Fruit fly (Drosophila melanogaster) whole organism, embryonic: Measurements from ENCODE around the gene Smvt.

Experiments used
- Atf-2 ChIP-seq: fragments of 200-800 bp; sonication (Bioruptor generic); optimal IDR thresholded peaks from 2 replicates; lab custom pipeline; 2016; ENCODE audit warnings: missing biosample characterization, missing genetic modification characterization
- B-H2 ChIP-seq: fragments of 200-800 bp; sonication (Bioruptor generic); optimal IDR thresholded peaks from 2 replicates; lab custom pipeline; 2018; ENCODE audit warnings: missing biosample characterization, mild to moderate bottlenecking, missing genetic modification characterization
- Bteb2 ChIP-seq: fragments of 200-800 bp; sonication (Bioruptor generic); optimal IDR thresholded peaks from 2 replicates; lab custom pipeline; 2016; ENCODE audit warnings: missing biosample characterization, missing genetic modification characterization
- CG1024 ChIP-seq: fragments of 200-800 bp; sonication (Bioruptor generic); IDR thresholded peaks from 2 replicates; pipeline ENCODE4 v1.3.6; 2022; ENCODE audit warnings: missing biosample characterization, missing genetic modification characterization
- CG10959 ChIP-seq: fragments of 200-800 bp; sonication (Bioruptor generic); IDR thresholded peaks from 2 replicates; pipeline ENCODE4 v1.3.6; 2022; ENCODE audit warnings: missing biosample characterization, missing genetic modification characterization
- CG11560 ChIP-seq: fragments of 200-800 bp; sonication (Bioruptor generic); IDR thresholded peaks from 3 replicates; pipeline ENCODE4 v1.3.6; 2022; ENCODE audit warnings: missing biosample characterization, missing genetic modification characterization
- CG13123 ChIP-seq: fragments of 200-800 bp; sonication (Bioruptor generic); optimal IDR thresholded peaks from 2 replicates; lab custom pipeline; 2016; ENCODE audit warnings: missing biosample characterization, missing genetic modification characterization
- CG1529 ChIP-seq: fragments of 200-800 bp; sonication (Bioruptor generic); optimal IDR thresholded peaks from 3 replicates; lab custom pipeline; 2018; ENCODE audit warnings: missing biosample characterization, missing genetic modification characterization
- CG17912 ChIP-seq: fragments of 200-800 bp; sonication (Bioruptor generic); optimal IDR thresholded peaks from 2 replicates; lab custom pipeline; 2018; ENCODE audit warnings: missing biosample characterization, mild to moderate bottlenecking, missing genetic modification characterization
- CG2678 ChIP-seq: fragments of 200-800 bp; sonication (Bioruptor generic); optimal IDR thresholded peaks from 3 replicates; lab custom pipeline; 2019; ENCODE audit warnings: missing biosample characterization, mild to moderate bottlenecking, missing genetic modification characterization, moderate library complexity
- CG2712 ChIP-seq: fragments of 200-800 bp; optimal IDR thresholded peaks from 3 replicates; lab custom pipeline; 2019; ENCODE audit warnings: missing biosample characterization, mild to moderate bottlenecking, missing genetic modification characterization, moderate library complexity
- CG4282 ChIP-seq: fragments of 200-800 bp; sonication (Bioruptor generic); optimal IDR thresholded peaks from 2 replicates; lab custom pipeline; 2016; ENCODE audit warnings: missing biosample characterization, missing genetic modification characterization
- CG4820 ChIP-seq: fragments of 200-800 bp; sonication (Bioruptor generic); optimal IDR thresholded peaks from 3 replicates; lab custom pipeline; 2016; ENCODE audit warnings: missing biosample characterization, missing genetic modification characterization
- CG6791 ChIP-seq: fragments of 200-800 bp; sonication (Bioruptor generic); IDR thresholded peaks from 3 replicates; pipeline ENCODE4 v1.3.6; 2022; ENCODE audit warnings: missing biosample characterization, missing genetic modification characterization; ENCODE audit not compliant: partially characterized antibody
- CG6813 ChIP-seq: fragments of 200-800 bp; sonication (Bioruptor generic); optimal IDR thresholded peaks from 2 replicates; lab custom pipeline; 2017; ENCODE audit warnings: missing biosample characterization, missing genetic modification characterization, mild to moderate bottlenecking, moderate library complexity, missing genetic modification reagents
- CG6854 ChIP-seq: fragments of 200-800 bp; sonication (Bioruptor generic); optimal IDR thresholded peaks from 3 replicates; lab custom pipeline; 2017; ENCODE audit warnings: missing biosample characterization, mild to moderate bottlenecking, missing genetic modification characterization
- CG8359 ChIP-seq: fragments of 200-800 bp; sonication (Bioruptor generic); optimal IDR thresholded peaks from 2 replicates; lab custom pipeline; 2017; ENCODE audit warnings: missing biosample characterization, mild to moderate bottlenecking, missing genetic modification characterization, borderline replicate concordance
- CG8478 ChIP-seq: fragments of >200 bp; optimal IDR thresholded peaks from 2 replicates; lab custom pipeline; 2018
- CG9609 ChIP-seq: fragments of 200-800 bp; sonication (Bioruptor generic); optimal IDR thresholded peaks from 3 replicates; lab custom pipeline; 2016; ENCODE audit warnings: missing biosample characterization, missing genetic modification characterization
- Camta ChIP-seq: fragments of 200-800 bp; sonication (Bioruptor generic); optimal IDR thresholded peaks from 2 replicates; lab custom pipeline; 2016; ENCODE audit warnings: missing biosample characterization, missing genetic modification characterization
- Dad ChIP-seq: fragments of 200-800 bp; sonication (Bioruptor generic); optimal IDR thresholded peaks from 3 replicates; lab custom pipeline; 2016; ENCODE audit warnings: missing biosample characterization, missing genetic modification characterization
- Dbx ChIP-seq: fragments of 200-800 bp; sonication (Bioruptor generic); IDR thresholded peaks from 3 replicates; pipeline ENCODE4 v1.3.6; 2022; ENCODE audit warnings: missing biosample characterization, missing genetic modification characterization
- Deaf1 ChIP-seq: fragments of 200-800 bp; optimal IDR thresholded peaks from 3 replicates; lab custom pipeline; 2019; ENCODE audit warnings: missing biosample characterization, mild to moderate bottlenecking, missing genetic modification characterization, moderate library complexity
- Doc3 ChIP-seq: fragments of 200-800 bp; sonication (Bioruptor generic); IDR thresholded peaks from 3 replicates; pipeline ENCODE4 v1.3.6; 2022; ENCODE audit warnings: missing biosample characterization, missing genetic modification characterization; ENCODE audit not compliant: partially characterized antibody
- Fer2 ChIP-seq: fragments of 200-800 bp; sonication (Bioruptor generic); optimal IDR thresholded peaks from 2 replicates; lab custom pipeline; 2018; ENCODE audit warnings: missing biosample characterization, mild to moderate bottlenecking, missing genetic modification characterization, moderate library complexity
- HHEX ChIP-seq: fragments of 200-800 bp; sonication (Bioruptor generic); optimal IDR thresholded peaks from 3 replicates; lab custom pipeline; 2017; ENCODE audit warnings: missing biosample characterization, mild to moderate bottlenecking, missing genetic modification characterization, missing genetic modification reagents
- HmgZ ChIP-seq: fragments of 200-800 bp; sonication (Bioruptor generic); optimal IDR thresholded peaks from 2 replicates; lab custom pipeline; 2018; ENCODE audit warnings: missing biosample characterization, mild to moderate bottlenecking, missing genetic modification characterization
- Hr3 ChIP-seq: fragments of 200-800 bp; sonication (Bioruptor generic); optimal IDR thresholded peaks from 3 replicates; lab custom pipeline; 2016; ENCODE audit warnings: missing biosample characterization, missing genetic modification characterization
- Lpt ChIP-seq: fragments of >200 bp; optimal IDR thresholded peaks from 2 replicates; lab custom pipeline; 2018; ENCODE audit warnings: missing biosample characterization, missing genetic modification characterization
- Mrtf ChIP-seq: fragments of 200-800 bp; sonication (Bioruptor generic); IDR thresholded peaks from 3 replicates; pipeline ENCODE4 v1.3.6; 2022; ENCODE audit warnings: missing biosample characterization, missing genetic modification characterization
- Nf-YC ChIP-seq: fragments of 200-800 bp; optimal IDR thresholded peaks from 3 replicates; lab custom pipeline; 2019; ENCODE audit warnings: missing biosample characterization, mild to moderate bottlenecking, missing genetic modification characterization, moderate library complexity
- PHDP ChIP-seq: fragments of 200-800 bp; sonication (Bioruptor generic); optimal IDR thresholded peaks from 3 replicates; lab custom pipeline; 2018; ENCODE audit warnings: missing biosample characterization, mild to moderate bottlenecking, missing genetic modification characterization, moderate library complexity
- YL-1 ChIP-seq: fragments of 200-800 bp; sonication (Bioruptor generic); optimal IDR thresholded peaks from 3 replicates; lab custom pipeline; 2017; ENCODE audit warnings: missing biosample characterization, mild to moderate bottlenecking, missing genetic modification characterization
- bab2 ChIP-seq: fragments of 200-800 bp; sonication (Bioruptor generic); optimal IDR thresholded peaks from 2 replicates; lab custom pipeline; 2016; ENCODE audit warnings: missing biosample characterization, missing genetic modification characterization
- bowl ChIP-seq: fragments of 200-800 bp; sonication (Bioruptor generic); IDR thresholded peaks from 2 replicates; pipeline ENCODE4 v1.3.6; 2022; ENCODE audit warnings: missing biosample characterization, missing genetic modification characterization
- btn ChIP-seq: fragments of 200-800 bp; sonication (Bioruptor generic); optimal IDR thresholded peaks from 2 replicates; lab custom pipeline; 2016; ENCODE audit warnings: missing biosample characterization, missing genetic modification characterization
- chinmo ChIP-seq: fragments of 200-800 bp; sonication (Bioruptor generic); IDR thresholded peaks from 4 replicates; pipeline ENCODE4 v1.3.6; 2022; ENCODE audit warnings: missing biosample characterization, missing genetic modification characterization; ENCODE audit not compliant: partially characterized antibody
- cwo ChIP-seq: fragments of 200-800 bp; sonication (Bioruptor generic); optimal IDR thresholded peaks from 3 replicates; lab custom pipeline; 2017; ENCODE audit warnings: missing biosample characterization, missing genetic modification characterization, mild to moderate bottlenecking, moderate library complexity, missing genetic modification reagents
- da ChIP-seq: fragments of 200-800 bp; sonication (Bioruptor generic); optimal IDR thresholded peaks from 2 replicates; lab custom pipeline; 2016; ENCODE audit warnings: missing biosample characterization, missing genetic modification characterization
- dan ChIP-seq: fragments of 200-800 bp; sonication (Bioruptor generic); IDR thresholded peaks from 2 replicates; pipeline ENCODE4 v1.3.6; 2022; ENCODE audit warnings: missing biosample characterization, missing genetic modification characterization
- dpn ChIP-seq, 2 experiments: fragments of 200-800 bp; sonication (Bioruptor generic); optimal IDR thresholded peaks; 3 replicates each; lab custom pipeline; 2016; ENCODE audit warnings: missing biosample characterization in 2 of 2, missing genetic modification characterization in 2 of 2
- en ChIP-seq: fragments of 200-800 bp; sonication (Bioruptor generic); optimal IDR thresholded peaks from 2 replicates; lab custom pipeline; 2016; ENCODE audit warnings: missing biosample characterization, missing genetic modification characterization
- gcm2 ChIP-seq: fragments of 200-800 bp; sonication (Bioruptor generic); optimal IDR thresholded peaks from 2 replicates; lab custom pipeline; 2016; ENCODE audit warnings: missing biosample characterization, missing genetic modification characterization
- kni ChIP-seq: fragments of 200-800 bp; sonication (Bioruptor generic); optimal IDR thresholded peaks from 3 replicates; lab custom pipeline; 2017; ENCODE audit warnings: mild to moderate bottlenecking, missing biosample characterization, missing genetic modification reagents, missing genetic modification characterization
- onecut ChIP-seq: fragments of 200-800 bp; sonication (Bioruptor generic); IDR thresholded peaks from 2 replicates; pipeline ENCODE4 v1.3.6; 2022; ENCODE audit warnings: missing biosample characterization, missing genetic modification characterization
- pfk ChIP-seq: fragments of 200-800 bp; sonication (Bioruptor generic); optimal IDR thresholded peaks from 2 replicates; lab custom pipeline; 2018; ENCODE audit warnings: missing biosample characterization, mild to moderate bottlenecking, missing genetic modification characterization, moderate library complexity
- prd ChIP-seq, 3 experiments: fragments of >200 bp in 2 of 3; fragments of 200-800 bp in 1 of 3; sonication (Bioruptor generic) in 1 of 3; optimal IDR thresholded peaks in 2 of 3; IDR thresholded peaks in 1 of 3; 2 replicates in 2 of 3; 3 replicates in 1 of 3; pipeline versions ENCODE4 v1.3.6 to Lab custom; 2017 to 2022; ENCODE audit warnings: missing biosample characterization in 1 of 3, missing genetic modification characterization in 1 of 3
- run ChIP-seq: fragments of 200-800 bp; sonication (Bioruptor generic); optimal IDR thresholded peaks from 3 replicates; lab custom pipeline; 2018; ENCODE audit warnings: missing biosample characterization, mild to moderate bottlenecking, missing genetic modification characterization
- sob ChIP-seq: fragments of 200-800 bp; sonication (Bioruptor generic); IDR thresholded peaks from 2 replicates; pipeline ENCODE4 v1.3.6; 2022; ENCODE audit warnings: missing biosample characterization, missing genetic modification characterization
- sug ChIP-seq: fragments of 200-800 bp; optimal IDR thresholded peaks from 2 replicates; lab custom pipeline; 2019; ENCODE audit warnings: missing biosample characterization, mild to moderate bottlenecking, missing genetic modification characterization, moderate library complexity
- tgo ChIP-seq: fragments of 200-800 bp; sonication (Bioruptor generic); IDR thresholded peaks from 3 replicates; pipeline ENCODE4 v1.3.6; 2022; ENCODE audit warnings: missing biosample characterization, missing genetic modification characterization

Smvt gene

dm6 chr3R:31721958-31722357, 39.4 kb downstream of the Smvt start (continued):
- TF ChIP-seq bab2 (GFP tag; lab: Kevin White, UChicago) (no peak), run (tag; lab: Kevin White, UChicago) (no peak), Deaf1 (tag; lab: Kevin White, UChicago) (no peak), da (no peak), CG4820 (GFP tag; lab: Kevin White, UChicago) (no peak), prd (optimal IDR thresholded peaks at IDR 0.05; lab: Kevin White, UChicago) (no peak), prd (GFP tag; IDR thresholded peaks at IDR 0.05; lab: Robert Waterston, UW) (0 out of 3 replicates have a peak, but pooled peaks have one; percentile 7), CG10959 (no peak), Mrtf (GFP tag; lab: Robert Waterston, UW) (no peak), B-H2 (GFP tag; lab: Kevin White, UChicago) (peak; percentile 58), CG11560 (tag; lab: Robert Waterston, UW) (no peak), sob (GFP tag; lab: Robert Waterston, UW) (0 out of 2 replicates have a peak, but pooled peaks have one; percentile 23), gcm2 (GFP tag; lab: Kevin White, UChicago) (no peak), CG1529 (GFP tag; lab: Kevin White, UChicago) (no peak), Camta (no peak), Hr3 (no peak), cwo (GFP tag; lab: Kevin White, UChicago) (peak; percentile 31), CG8478 (no peak), CG13123 (GFP tag; lab: Kevin White, UChicago) (no peak), sug (tag; lab: Kevin White, UChicago) (no peak), Doc3 (GFP tag; lab: Robert Waterston, UW) (no peak), CG6854 (GFP tag; lab: Kevin White, UChicago) (no peak), CG2712 (tag; lab: Kevin White, UChicago) (no peak), dpn (GFP tag; optimal IDR thresholded peaks at IDR 0.05; lab: Kevin White, UChicago) (no peak), Lpt (GFP tag; lab: Kevin White, UChicago) (no peak), CG9609 (no peak), CG6791 (GFP tag; lab: Robert Waterston, UW) (no peak), CG6813 (GFP tag; lab: Kevin White, UChicago) (no peak), Dad (GFP tag; lab: Kevin White, UChicago) (no peak), Dbx (no peak), btn (GFP tag; lab: Kevin White, UChicago) (no peak), CG4282 (GFP tag; lab: Kevin White, UChicago) (no peak), CG17912 (GFP tag; lab: Kevin White, UChicago) (no peak), CG1024 (GFP tag; lab: Robert Waterston, UW) (no peak), kni (GFP tag; lab: Kevin White, UChicago) (peak; percentile 52), chinmo (peak; percentile 77; the same call in 1 of the 4 replicates), Atf-2 (GFP tag; lab: Kevin White, UChicago) (no peak), Nf-YC (tag; lab: Kevin White, UChicago) (no peak), CG8359 (GFP tag; lab: Kevin White, UChicago) (no peak), en (GFP tag; lab: Kevin White, UChicago) (no peak), pfk (GFP tag; lab: Kevin White, UChicago) (no peak), PHDP (tag; lab: Kevin White, UChicago) (peak; percentile 13), Bteb2 (GFP tag; lab: Kevin White, UChicago) (no peak), dan (GFP tag; lab: Robert Waterston, UW) (no peak), tgo (GFP tag; lab: Robert Waterston, UW) (0 out of 3 replicates have a peak, but pooled peaks have one; percentile 13), HHEX (GFP tag; lab: Kevin White, UChicago) (no peak), Fer2 (no peak), YL-1 (no peak), CG2678 (tag; lab: Kevin White, UChicago) (peak; percentile 33), bowl (GFP tag; lab: Robert Waterston, UW) (no peak), onecut (GFP tag; lab: Robert Waterston, UW) (no peak), HmgZ (tag; lab: Kevin White, UChicago) (peak; percentile 27)
